ENCODE assay signal across 1 fruit fly cellular context in genomic region chrX:10587445-10587844, dm6.
TF ChIP-seq lines count a peak whose summit lies in the region.

No protein-coding gene starts in this region.

TF ChIP-seq in whole organism, embryonic, 481 proteins besides CTCF, POLR2A, EP300 and RAD21 (continued from another document and continues in another):
- TF ChIP-seq CG12391 (tag; optimal IDR thresholded peaks at IDR 0.05; lab: Kevin White, UChicago) = no peak
- TF ChIP-seq MESR4 (GFP tag; optimal IDR thresholded peaks at IDR 0.05; lab: Kevin White, UChicago) = no peak
- 0 out of 2 replicates have a peak, but pooled peaks have one; percentile 5 for TF ChIP-seq ara (GFP tag; IDR thresholded peaks at IDR 0.05; lab: Robert Waterston, UW)
- TF ChIP-seq E2f1 (GFP tag; IDR thresholded peaks at IDR 0.05; lab: Robert Waterston, UW) = peak; percentile 42; the same call in 1 of the 2 replicates
- peak; percentile 75 for TF ChIP-seq D19A (tag; optimal IDR thresholded peaks at IDR 0.05; lab: Kevin White, UChicago)
- peak; percentile 41 for TF ChIP-seq CG2712 (tag; optimal IDR thresholded peaks at IDR 0.05; lab: Kevin White, UChicago)
- no peak for TF ChIP-seq NfI (GFP tag; optimal IDR thresholded peaks at IDR 0.05; lab: Kevin White, UChicago)
- no peak for TF ChIP-seq TFAM (GFP tag; optimal IDR thresholded peaks at IDR 0.05; lab: Kevin White, UChicago)
- no peak for TF ChIP-seq corto (GFP tag; optimal IDR thresholded peaks at IDR 0.05; lab: Kevin White, UChicago)
- TF ChIP-seq vfl (GFP tag; optimal IDR thresholded peaks at IDR 0.05; lab: Kevin White, UChicago) = no peak
- no peak for TF ChIP-seq Atf-2 (GFP tag; optimal IDR thresholded peaks at IDR 0.05; lab: Kevin White, UChicago)
- TF ChIP-seq kay (GFP tag; optimal IDR thresholded peaks at IDR 0.05; lab: Kevin White, UChicago) = peak; percentile 7
- TF ChIP-seq CG9215 (GFP tag; IDR thresholded peaks at IDR 0.05; lab: Robert Waterston, UW) = 0 out of 2 replicates have a peak, but pooled peaks have one; percentile 24
- no peak for TF ChIP-seq gce (GFP tag; IDR thresholded peaks at IDR 0.05; lab: Robert Waterston, UW)
- TF ChIP-seq caup (GFP tag; optimal IDR thresholded peaks at IDR 0.05; lab: Kevin White, UChicago; ENCODE audit: severe bottlenecking) = no peak
- TF ChIP-seq CG6654 (GFP tag; optimal IDR thresholded peaks at IDR 0.05; lab: Kevin White, UChicago) = no peak
- no peak for TF ChIP-seq CG5180 (GFP tag; optimal IDR thresholded peaks at IDR 0.05; lab: Kevin White, UChicago)
- no peak for TF ChIP-seq CG10565 (GFP tag; optimal IDR thresholded peaks at IDR 0.05; lab: Kevin White, UChicago)
- no peak for TF ChIP-seq dmrt99B (tag; optimal IDR thresholded peaks at IDR 0.05; lab: Kevin White, UChicago)
- no peak for TF ChIP-seq CG12219 (GFP tag; optimal IDR thresholded peaks at IDR 0.05; lab: Kevin White, UChicago)
- 0 out of 3 replicates have a peak, but pooled peaks have one; percentile 46 for TF ChIP-seq zfh1 (GFP tag; IDR thresholded peaks at IDR 0.05; lab: Robert Waterston, UW)
- TF ChIP-seq Ssrp (tag; optimal IDR thresholded peaks at IDR 0.05; lab: Kevin White, UChicago) = no peak
- TF ChIP-seq CG10321 (GFP tag; IDR thresholded peaks at IDR 0.05; lab: Robert Waterston, UW) = no peak
- TF ChIP-seq ac (GFP tag; optimal IDR thresholded peaks at IDR 0.05; lab: Kevin White, UChicago) = no peak
- TF ChIP-seq Dip2 (GFP tag; IDR thresholded peaks at IDR 0.05; lab: Robert Waterston, UW) = no peak
- TF ChIP-seq GATAe (GFP tag; conservative IDR thresholded peaks at IDR 0.05; lab: Robert Waterston, UW) = no peak
- no peak for TF ChIP-seq CG6813 (GFP tag; optimal IDR thresholded peaks at IDR 0.05; lab: Kevin White, UChicago)
- TF ChIP-seq CG14860 (GFP tag; IDR thresholded peaks at IDR 0.05; lab: Robert Waterston, UW; ENCODE audit: partially characterized antibody) = no peak
- no peak for TF ChIP-seq knrl (GFP tag; IDR thresholded peaks at IDR 0.05; lab: Robert Waterston, UW; ENCODE audit: partially characterized antibody)
- no peak for TF ChIP-seq Doc3 (GFP tag; IDR thresholded peaks at IDR 0.05; lab: Robert Waterston, UW; ENCODE audit: partially characterized antibody)
- no peak for TF ChIP-seq gt (GFP tag; IDR thresholded peaks at IDR 0.05; lab: Robert Waterston, UW)
- no peak for TF ChIP-seq sens-2 (GFP tag; IDR thresholded peaks at IDR 0.05; lab: Robert Waterston, UW)
- no peak; the same call in 2 of the 3 replicates for TF ChIP-seq CG11560 (tag; IDR thresholded peaks at IDR 0.05; lab: Robert Waterston, UW)
- no peak for TF ChIP-seq tio (GFP tag; optimal IDR thresholded peaks at IDR 0.05; lab: Kevin White, UChicago)
- TF ChIP-seq cas (GFP tag; IDR thresholded peaks at IDR 0.05; lab: Robert Waterston, UW) = no peak
- TF ChIP-seq CG14014 (GFP tag; IDR thresholded peaks at IDR 0.05; lab: Robert Waterston, UW) = peak; percentile 52; the same call in 1 of the 2 replicates
- TF ChIP-seq CG12299 (tag; optimal IDR thresholded peaks at IDR 0.05; lab: Kevin White, UChicago) = no peak
- TF ChIP-seq CG4360 (GFP tag; IDR thresholded peaks at IDR 0.05; lab: Robert Waterston, UW) = no peak
- no peak for TF ChIP-seq CG10209 (GFP tag; optimal IDR thresholded peaks at IDR 0.05; lab: Kevin White, UChicago)
- no peak for TF ChIP-seq CG12104 (GFP tag; optimal IDR thresholded peaks at IDR 0.05; lab: Kevin White, UChicago)
- TF ChIP-seq Ada2b (GFP tag; IDR thresholded peaks at IDR 0.05; lab: Robert Waterston, UW) = peak; percentile 68
- no peak for TF ChIP-seq Six4 (GFP tag; optimal IDR thresholded peaks at IDR 0.05; lab: Kevin White, UChicago)
- 0 out of 3 replicates have a peak, but pooled peaks have one; percentile 58 for TF ChIP-seq CG3726 (GFP tag; IDR thresholded peaks at IDR 0.05; lab: Robert Waterston, UW)
- peak; percentile 26 for TF ChIP-seq CG7556 (GFP tag; optimal IDR thresholded peaks at IDR 0.05; lab: Kevin White, UChicago)
- peak; percentile 32; the same call in 1 of the 2 replicates for TF ChIP-seq CG3847 (GFP tag; IDR thresholded peaks at IDR 0.05; lab: Robert Waterston, UW)
- peak; percentile 65 for TF ChIP-seq Ets65A (GFP tag; lab: Kevin White, UChicago)
- 0 out of 2 replicates have a peak, but pooled peaks have one; percentile 16 for TF ChIP-seq danr (GFP tag; IDR thresholded peaks at IDR 0.05; lab: Robert Waterston, UW)
- TF ChIP-seq cato (GFP tag; optimal IDR thresholded peaks at IDR 0.05; lab: Kevin White, UChicago; ENCODE audit: borderline replicate concordance) = no peak
- TF ChIP-seq CG12071 (GFP tag; optimal IDR thresholded peaks at IDR 0.05; lab: Kevin White, UChicago) = no peak
- TF ChIP-seq CG18262 (tag; optimal IDR thresholded peaks at IDR 0.05; lab: Kevin White, UChicago) = no peak
- TF ChIP-seq CG30020 (tag; optimal IDR thresholded peaks at IDR 0.05; lab: Kevin White, UChicago) = no peak
- TF ChIP-seq p53 (GFP tag; optimal IDR thresholded peaks at IDR 0.05; lab: Kevin White, UChicago) = no peak
- no peak for TF ChIP-seq CG6683 (GFP tag; optimal IDR thresholded peaks at IDR 0.05; lab: Kevin White, UChicago)
- TF ChIP-seq CG11456 (GFP tag; IDR thresholded peaks at IDR 0.05; lab: Robert Waterston, UW) = peak; percentile 73; the same call in 2 of the 3 replicates
- no peak for TF ChIP-seq Gsc (GFP tag; IDR thresholded peaks at IDR 0.05; lab: Robert Waterston, UW)
- peak; percentile 66 for TF ChIP-seq CG11504 (tag; optimal IDR thresholded peaks at IDR 0.05; lab: Kevin White, UChicago)
- TF ChIP-seq ap (GFP tag; IDR thresholded peaks at IDR 0.05; lab: Robert Waterston, UW) = peak; percentile 4; the same call in 1 of the 2 replicates
- 0 out of 2 replicates have a peak, but pooled peaks have one; percentile 27 for TF ChIP-seq CG7372 (GFP tag; IDR thresholded peaks at IDR 0.05; lab: Robert Waterston, UW)
- TF ChIP-seq CG12744 (GFP tag; optimal IDR thresholded peaks at IDR 0.05; lab: Kevin White, UChicago) = no peak
- no peak for TF ChIP-seq fd64A (GFP tag; optimal IDR thresholded peaks at IDR 0.05; lab: Kevin White, UChicago)
- TF ChIP-seq nerfin-1 (tag; optimal IDR thresholded peaks at IDR 0.05; lab: Kevin White, UChicago) = no peak
- TF ChIP-seq CG3995 (GFP tag; optimal IDR thresholded peaks at IDR 0.05; lab: Kevin White, UChicago) = no peak
- TF ChIP-seq dysf (GFP tag; IDR thresholded peaks at IDR 0.05; lab: Robert Waterston, UW) = peak; percentile 74; the same call in 2 of the 3 replicates
- no peak for TF ChIP-seq CG10366 (GFP tag; IDR thresholded peaks at IDR 0.05; lab: Robert Waterston, UW)
- no peak for TF ChIP-seq lilli (GFP tag; optimal IDR thresholded peaks at IDR 0.05; lab: Kevin White, UChicago)
- 0 out of 3 replicates have a peak, but pooled peaks have one; percentile 33 for TF ChIP-seq CG17361 (GFP tag; IDR thresholded peaks at IDR 0.05; lab: Robert Waterston, UW)
- no peak for TF ChIP-seq slou (GFP tag; optimal IDR thresholded peaks at IDR 0.05; lab: Kevin White, UChicago)
- TF ChIP-seq shn (GFP tag; optimal IDR thresholded peaks at IDR 0.05; lab: Kevin White, UChicago) = no peak
- no peak for TF ChIP-seq rib (GFP tag; IDR thresholded peaks at IDR 0.05; lab: Robert Waterston, UW)
- TF ChIP-seq Deaf1 (tag; optimal IDR thresholded peaks at IDR 0.05; lab: Kevin White, UChicago) = no peak
- TF ChIP-seq CG16863 (GFP tag; optimal IDR thresholded peaks at IDR 0.05; lab: Kevin White, UChicago) = peak; percentile 18
- TF ChIP-seq crc (GFP tag; optimal IDR thresholded peaks at IDR 0.05; lab: Kevin White, UChicago) = no peak
- TF ChIP-seq Rx (GFP tag; IDR thresholded peaks at IDR 0.05; lab: Robert Waterston, UW) = no peak
- TF ChIP-seq CG18476 (GFP tag; optimal IDR thresholded peaks at IDR 0.05; lab: Kevin White, UChicago) = no peak
- TF ChIP-seq ftz-f1 (GFP tag; optimal IDR thresholded peaks at IDR 0.05; lab: Kevin White, UChicago) = no peak
- TF ChIP-seq dmrt11E (tag; optimal IDR thresholded peaks at IDR 0.05; lab: Kevin White, UChicago) = no peak
- no peak for TF ChIP-seq run (tag; optimal IDR thresholded peaks at IDR 0.05; lab: Kevin White, UChicago)
- TF ChIP-seq Adf1 (GFP tag; IDR thresholded peaks at IDR 0.05; lab: Robert Waterston, UW) = no peak
- TF ChIP-seq pzg (GFP tag; optimal IDR thresholded peaks at IDR 0.05; lab: Kevin White, UChicago) = no peak
- no peak for TF ChIP-seq sna (GFP tag; IDR thresholded peaks at IDR 0.05; lab: Robert Waterston, UW; ENCODE audit: partially characterized antibody)
- TF ChIP-seq Lim3 (GFP tag; IDR thresholded peaks at IDR 0.05; lab: Robert Waterston, UW) = no peak
- no peak for TF ChIP-seq dati (GFP tag; IDR thresholded peaks at IDR 0.05; lab: Robert Waterston, UW)
- no peak for TF ChIP-seq HLHmδ (GFP tag; optimal IDR thresholded peaks at IDR 0.05; lab: Kevin White, UChicago)
- TF ChIP-seq CG11695 (GFP tag; IDR thresholded peaks at IDR 0.05; lab: Robert Waterston, UW) = peak; percentile 57; the same call in 2 of the 3 replicates
- no peak for TF ChIP-seq zen (tag; optimal IDR thresholded peaks at IDR 0.05; lab: Kevin White, UChicago)
- TF ChIP-seq Nf-YC (tag; optimal IDR thresholded peaks at IDR 0.05; lab: Kevin White, UChicago) = no peak
- TF ChIP-seq ssp (GFP tag; IDR thresholded peaks at IDR 0.05; lab: Robert Waterston, UW) = no peak
- no peak for TF ChIP-seq Dek (tag; optimal IDR thresholded peaks at IDR 0.05; lab: Kevin White, UChicago)
- TF ChIP-seq CG15514 (GFP tag; optimal IDR thresholded peaks at IDR 0.05; lab: Kevin White, UChicago) = peak; percentile 33
- TF ChIP-seq usp (GFP tag; optimal IDR thresholded peaks at IDR 0.05; lab: Kevin White, UChicago) = no peak
- TF ChIP-seq az2 (GFP tag; optimal IDR thresholded peaks at IDR 0.05; lab: Kevin White, UChicago) = no peak
- TF ChIP-seq luna (GFP tag; optimal IDR thresholded peaks at IDR 0.05; lab: Kevin White, UChicago) = no peak
- TF ChIP-seq fd96Cb (tag; optimal IDR thresholded peaks at IDR 0.05; lab: Kevin White, UChicago) = peak; percentile 39
- TF ChIP-seq sisA (GFP tag; IDR thresholded peaks at IDR 0.05; lab: Robert Waterston, UW) = no peak
- TF ChIP-seq Mad (GFP tag; optimal IDR thresholded peaks at IDR 0.05; lab: Kevin White, UChicago) = no peak
- no peak for TF ChIP-seq HLH4C (GFP tag; IDR thresholded peaks at IDR 0.05; lab: Robert Waterston, UW; ENCODE audit: partially characterized antibody)
- TF ChIP-seq Meics (GFP tag; optimal IDR thresholded peaks at IDR 0.05; lab: Kevin White, UChicago) = peak; percentile 18
- TF ChIP-seq Taf1 (GFP tag; IDR thresholded peaks at IDR 0.05; lab: Robert Waterston, UW) = peak; percentile 27; the same call in 1 of the 2 replicates
- no peak for TF ChIP-seq CG9437 (GFP tag; optimal IDR thresholded peaks at IDR 0.05; lab: Kevin White, UChicago)
- TF ChIP-seq chif (GFP tag; optimal IDR thresholded peaks at IDR 0.05; lab: Kevin White, UChicago) = peak in 1 of 2 experiments; percentile 16
- TF ChIP-seq CG34376 (GFP tag; optimal IDR thresholded peaks at IDR 0.05; lab: Kevin White, UChicago) = no peak
- peak; percentile 62; the same call in 2 of the 3 replicates for TF ChIP-seq CG34422 (GFP tag; IDR thresholded peaks at IDR 0.05; lab: Robert Waterston, UW)
- TF ChIP-seq Ets97D (GFP tag; optimal IDR thresholded peaks at IDR 0.05; lab: Kevin White, UChicago) = no peak
- TF ChIP-seq CG7745 (tag; optimal IDR thresholded peaks at IDR 0.05; lab: Kevin White, UChicago) = no peak
- TF ChIP-seq Sox102F (GFP tag; optimal IDR thresholded peaks at IDR 0.05; lab: Kevin White, UChicago) = peak; percentile 22
- TF ChIP-seq Hmr (GFP tag; optimal IDR thresholded peaks at IDR 0.05; lab: Kevin White, UChicago) = peak; percentile 54
- no peak for TF ChIP-seq CG12155 (GFP tag; optimal IDR thresholded peaks at IDR 0.05; lab: Kevin White, UChicago)
- TF ChIP-seq CG32532 (GFP tag; IDR thresholded peaks at IDR 0.05; lab: Robert Waterston, UW) = peak; percentile 53
- 0 out of 3 replicates have a peak, but pooled peaks have one; percentile 40 for TF ChIP-seq Dbx (GFP tag; IDR thresholded peaks at IDR 0.05; lab: Robert Waterston, UW)
- TF ChIP-seq ems (GFP tag; optimal IDR thresholded peaks at IDR 0.05; lab: Kevin White, UChicago) = peak; percentile 48
- peak; percentile 48 for TF ChIP-seq grau (tag; optimal IDR thresholded peaks at IDR 0.05; lab: Kevin White, UChicago)
- TF ChIP-seq trem (tag; optimal IDR thresholded peaks at IDR 0.05; lab: Kevin White, UChicago) = no peak
- TF ChIP-seq BEAF-32 (GFP tag; optimal IDR thresholded peaks at IDR 0.05; lab: Kevin White, UChicago) = no peak
- TF ChIP-seq cg (GFP tag; optimal IDR thresholded peaks at IDR 0.05; lab: Kevin White, UChicago) = no peak
- peak; percentile 47 for TF ChIP-seq CG15269 (tag; optimal IDR thresholded peaks at IDR 0.05; lab: Kevin White, UChicago)
- no peak for TF ChIP-seq CG10462 (GFP tag; optimal IDR thresholded peaks at IDR 0.05; lab: Kevin White, UChicago)
- peak; percentile 6 for TF ChIP-seq Camta (GFP tag; optimal IDR thresholded peaks at IDR 0.05; lab: Kevin White, UChicago)
- no peak for TF ChIP-seq kni (GFP tag; optimal IDR thresholded peaks at IDR 0.05; lab: Kevin White, UChicago)
- no peak for TF ChIP-seq twi (tag; optimal IDR thresholded peaks at IDR 0.05; lab: Kevin White, UChicago)
- TF ChIP-seq CG1792 (GFP tag; optimal IDR thresholded peaks at IDR 0.05; lab: Kevin White, UChicago) = no peak
- peak; percentile 39 for TF ChIP-seq CG9817 (tag; optimal IDR thresholded peaks at IDR 0.05; lab: Kevin White, UChicago)
- peak; percentile 8 for TF ChIP-seq schlank (tag; optimal IDR thresholded peaks at IDR 0.05; lab: Kevin White, UChicago)
- peak; percentile 29 for TF ChIP-seq unpg (GFP tag; optimal IDR thresholded peaks at IDR 0.05; lab: Kevin White, UChicago)
- no peak for TF ChIP-seq CG17568 (GFP tag; optimal IDR thresholded peaks at IDR 0.05; lab: Kevin White, UChicago)
- peak; percentile 68 for TF ChIP-seq lab (GFP tag; optimal IDR thresholded peaks at IDR 0.05; lab: Kevin White, UChicago)
- TF ChIP-seq CG11398 (GFP tag; optimal IDR thresholded peaks at IDR 0.05; lab: Kevin White, UChicago) = no peak
- TF ChIP-seq YL-1 (GFP tag; optimal IDR thresholded peaks at IDR 0.05; lab: Kevin White, UChicago) = no peak
- TF ChIP-seq CG10147 (GFP tag; optimal IDR thresholded peaks at IDR 0.05; lab: Kevin White, UChicago) = peak; percentile 20
- no peak for TF ChIP-seq bbx (GFP tag; IDR thresholded peaks at IDR 0.05; lab: Robert Waterston, UW; ENCODE audit: partially characterized antibody)
- no peak for TF ChIP-seq stc (GFP tag; IDR thresholded peaks at IDR 0.05; lab: Robert Waterston, UW)
- no peak for TF ChIP-seq CG3838 (GFP tag; optimal IDR thresholded peaks at IDR 0.05; lab: Kevin White, UChicago)
- no peak for TF ChIP-seq Neu2 (GFP tag; optimal IDR thresholded peaks at IDR 0.05; lab: Kevin White, UChicago; ENCODE audit: borderline replicate concordance)
- peak; percentile 6 for TF ChIP-seq org-1 (GFP tag; optimal IDR thresholded peaks at IDR 0.05; lab: Kevin White, UChicago)
